Worm (Caenorhabditis elegans) whole organism, dauer: ENCODE data around the gene srw-63.

Experiments
- unc-62 ChIP-seq: sonication (generic microtip); optimal IDR thresholded peaks from 2 replicates; lab custom pipeline; 2017; ENCODE audit warnings: missing biosample characterization, missing genetic modification reagents, missing genetic modification characterization

srw-63 gene

ce11 chrIV:14015844-14016243 lies at the start of gene srw-63:
Gene srw-63 (minus strand): TSS chrIV:14015944.
- TF ChIP-seq unc-62 (GFP tag; lab: Kevin White, UChicago) = no peak

DNA sequence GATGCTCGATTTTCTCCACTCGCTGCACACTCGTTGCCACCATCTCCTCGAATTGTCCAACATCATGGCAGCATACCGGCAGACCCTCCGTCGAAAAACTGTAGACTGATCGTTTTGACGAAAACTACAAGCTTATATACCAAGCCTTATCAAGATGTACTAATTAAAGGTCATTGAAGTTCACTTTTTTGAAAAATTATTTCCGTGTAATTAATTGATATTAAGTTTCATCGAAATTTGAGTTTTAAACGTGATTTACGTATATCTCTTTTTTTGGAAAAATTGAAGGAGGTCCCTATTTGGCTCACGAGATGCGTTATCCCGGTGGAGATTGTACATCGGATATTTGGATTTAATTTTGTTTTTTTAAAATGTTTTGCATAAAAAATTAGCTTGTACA lies 44.9 kb upstream of the srw-63 start, which contains the start of gene Y37A1B.4:
Gene Y37A1B.4, minus strand, starts transcription at position 101 of the 400 bp plus-strand sequence.
- TF ChIP-seq unc-62 (GFP tag; lab: Kevin White, UChicago) = no peak

- TF ChIP-seq unc-62 (GFP tag; lab: Kevin White, UChicago) = no peak
Measured at ce11 chrIV:14050900-14051299, 35.2 kb upstream of the srw-63 start, which contains the start of gene semo-1. Gene semo-1 (plus strand): TSS chrIV:14051200.

- TF ChIP-seq unc-62 (GFP tag; lab: Kevin White, UChicago) = no peak
Measured at ce11 chrIV:14050442-14050841, 34.7 kb upstream of the srw-63 start.

DNA sequence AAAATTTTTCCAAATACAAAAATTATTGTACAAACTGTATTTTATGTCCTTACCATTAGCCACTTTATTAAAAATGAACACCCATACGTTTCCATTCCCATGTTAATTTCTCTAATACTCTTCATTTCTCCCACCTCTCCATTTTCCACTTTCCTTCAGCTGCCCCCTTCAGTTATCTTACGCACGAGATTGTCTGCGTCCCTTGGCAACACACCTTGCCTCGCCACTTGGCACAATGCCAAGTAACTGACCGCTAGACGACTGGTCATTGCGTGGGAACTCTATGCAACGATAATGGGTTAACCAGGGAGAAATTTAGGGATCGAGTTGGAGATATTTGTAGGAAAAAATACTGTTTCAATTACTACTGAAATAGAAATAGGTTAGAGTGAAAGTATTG lies 31.0 kb upstream of the srw-63 start:
- no peak for TF ChIP-seq unc-62 (GFP tag; lab: Kevin White, UChicago)

ce11 chrIV:14043680-14044079 lies 27.9 kb upstream of the srw-63 start, which contains the start of gene Y37A1B.7:
Gene Y37A1B.7 (minus strand): TSS chrIV:14043780.
- TF ChIP-seq unc-62 (GFP tag; lab: Kevin White, UChicago) = no peak

ce11 chrIV:14034571-14034954 lies 18.8 kb upstream of the srw-63 start:
- no peak for TF ChIP-seq unc-62 (GFP tag; lab: Kevin White, UChicago)

DNA sequence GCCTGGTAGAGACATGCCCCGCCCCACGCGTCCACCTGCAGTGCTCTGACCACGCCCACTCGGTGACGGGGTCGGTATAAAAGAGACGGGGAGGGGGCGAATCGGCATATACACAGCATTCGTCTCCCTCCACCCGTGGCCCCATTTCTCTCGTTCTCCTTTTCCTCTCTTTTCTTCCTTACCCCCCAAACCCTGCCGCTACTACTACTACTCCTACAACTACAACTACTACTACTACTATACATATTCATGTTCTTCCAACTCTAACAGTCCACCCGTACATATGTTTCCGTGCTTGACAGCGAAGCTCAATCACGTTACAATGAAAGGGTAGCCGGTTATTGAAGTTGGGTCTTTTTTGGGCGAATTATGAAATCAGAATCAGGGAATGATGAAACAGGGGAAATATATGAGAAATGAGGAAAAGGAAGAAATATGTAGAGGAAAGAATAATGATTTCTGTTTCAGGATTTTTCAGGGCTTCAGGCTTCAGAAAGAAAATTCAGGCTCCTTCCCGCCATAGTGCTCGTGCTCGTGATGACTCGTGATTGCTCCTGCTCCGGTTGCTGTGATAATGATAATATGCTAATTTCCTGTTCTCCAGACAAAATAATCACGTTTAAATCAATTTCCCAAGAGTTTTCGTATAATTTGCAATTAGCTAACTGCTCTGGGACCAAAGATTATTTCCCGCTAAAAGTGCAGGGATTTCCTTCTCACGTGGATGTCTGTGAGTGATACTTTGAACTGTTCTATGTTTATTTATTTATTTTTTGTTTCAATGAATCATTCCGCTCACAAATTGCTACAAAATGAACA lies 18.2 kb upstream of the srw-63 start:
- no peak for TF ChIP-seq unc-62 (GFP tag; lab: Kevin White, UChicago)

DNA sequence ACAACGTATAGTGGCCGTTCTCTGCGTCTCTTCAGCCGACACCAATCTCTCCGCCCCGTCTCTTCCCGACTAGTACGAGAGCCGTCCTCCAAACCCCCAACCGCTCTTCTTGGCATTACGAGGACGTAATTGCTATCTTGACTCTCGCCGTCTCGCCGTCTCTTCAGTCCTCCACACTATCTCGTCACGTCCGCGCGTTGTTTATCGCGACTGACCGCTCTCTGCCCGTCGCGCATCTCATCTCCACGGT lies 17.7 kb upstream of the srw-63 start:
- TF ChIP-seq unc-62 (GFP tag; lab: Kevin White, UChicago) = no peak

ce11 chrIV:14032620-14033501 lies 17.1 kb upstream of the srw-63 start:
- TF ChIP-seq unc-62 (GFP tag; lab: Kevin White, UChicago) = no peak

DNA sequence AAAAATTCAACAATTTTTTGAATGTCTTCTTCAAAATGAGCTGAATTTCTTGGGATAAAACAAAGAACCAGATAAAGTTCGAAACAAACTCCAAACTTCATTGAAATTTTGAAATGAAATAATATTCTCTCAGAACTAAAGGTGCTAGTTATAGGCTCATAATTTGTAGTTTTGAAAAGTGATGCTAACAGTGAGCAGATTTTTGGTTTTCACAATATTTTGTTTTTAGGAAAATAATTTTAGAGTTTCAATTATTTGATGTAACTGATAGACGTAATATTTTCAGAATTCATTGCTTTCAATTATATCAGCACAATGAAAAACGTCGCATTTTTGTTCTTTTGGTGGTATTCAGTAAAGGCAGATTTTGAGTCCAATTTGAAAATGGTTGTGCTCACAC lies 4.1 kb upstream of the srw-63 start, which contains the start of the genes irld-56 and irld-55:
Gene irld-56, minus strand, starts transcription at position 101 of the 400 bp plus-strand sequence.
Gene irld-55, plus strand, starts transcription at position 316 of the 400 bp plus-strand sequence.
- no peak for TF ChIP-seq unc-62 (GFP tag; lab: Kevin White, UChicago)

- no peak for TF ChIP-seq unc-62 (GFP tag; lab: Kevin White, UChicago)
Measured at ce11 chrIV:14013692-14014091, 2.1 kb downstream of the srw-63 start.

DNA sequence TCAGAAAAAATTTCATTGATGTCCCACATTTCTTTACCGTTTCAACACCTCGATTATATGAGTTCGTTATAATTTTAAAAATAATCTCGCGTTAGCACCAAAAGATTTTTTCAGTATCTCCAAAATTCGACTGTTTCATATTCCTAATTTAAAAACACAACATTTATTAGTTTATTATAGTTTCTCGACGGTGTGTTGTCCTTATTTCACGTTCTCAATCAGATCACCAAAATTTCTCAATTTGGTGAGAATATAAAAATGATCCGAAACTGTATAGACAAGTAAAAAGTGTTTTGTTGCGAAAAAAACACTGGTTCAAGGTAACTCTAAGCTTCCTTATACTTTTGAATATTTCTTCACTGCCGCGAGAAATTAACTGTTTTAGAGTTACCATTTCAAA lies 7.0 kb downstream of the srw-63 start:
- no peak for TF ChIP-seq unc-62 (GFP tag; lab: Kevin White, UChicago)

- no peak for TF ChIP-seq unc-62 (GFP tag; lab: Kevin White, UChicago)
Measured at ce11 chrIV:14001782-14002181, 14.0 kb downstream of the srw-63 start.

DNA sequence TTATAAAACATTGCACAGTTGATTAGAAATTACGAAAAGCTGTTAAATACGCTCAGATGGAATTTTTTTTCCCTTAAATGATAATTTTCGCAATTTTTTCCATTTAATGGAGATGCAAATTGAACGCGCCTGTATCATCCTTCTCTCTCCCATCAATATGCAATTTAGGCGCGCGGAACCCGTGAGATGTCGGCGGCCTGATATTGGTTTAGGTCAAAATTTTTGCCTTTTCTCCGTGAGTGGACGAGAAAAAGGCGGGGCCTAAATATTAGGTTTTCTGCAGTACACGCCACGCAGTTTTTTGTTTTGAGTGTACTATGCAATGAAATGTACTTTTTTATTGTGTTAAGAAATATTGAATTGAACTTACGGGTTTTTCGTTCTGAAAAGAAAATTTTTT lies 25.9 kb downstream of the srw-63 start:
- TF ChIP-seq unc-62 (GFP tag; lab: Kevin White, UChicago) = no peak

DNA sequence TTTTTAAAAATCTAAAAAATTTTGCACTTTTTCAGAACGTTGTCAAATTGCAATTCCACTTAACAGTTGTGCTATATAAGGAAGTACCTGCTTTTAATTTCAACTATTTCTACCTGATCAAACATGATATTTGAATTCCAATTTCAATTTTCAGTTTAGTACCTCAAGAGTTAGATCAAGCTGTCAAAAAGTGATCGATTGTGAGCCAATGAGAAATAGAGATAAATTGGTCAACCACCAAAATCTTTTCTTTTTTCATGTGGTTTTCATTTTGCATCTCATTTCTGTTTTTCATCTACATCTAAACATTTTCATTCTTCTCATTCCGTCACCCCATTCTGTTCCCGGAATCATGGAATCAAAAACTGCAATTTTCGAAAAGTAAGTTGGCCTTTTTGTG lies 27.0 kb downstream of the srw-63 start, which contains the start of gene egl-23:
Gene egl-23, plus strand, starts transcription at position 301 of the 400 bp plus-strand sequence.
- TF ChIP-seq unc-62 (GFP tag; lab: Kevin White, UChicago) = no peak
